Worm (Caenorhabditis elegans): ENCODE measurements around the gene ZC15.3.

DNA sequence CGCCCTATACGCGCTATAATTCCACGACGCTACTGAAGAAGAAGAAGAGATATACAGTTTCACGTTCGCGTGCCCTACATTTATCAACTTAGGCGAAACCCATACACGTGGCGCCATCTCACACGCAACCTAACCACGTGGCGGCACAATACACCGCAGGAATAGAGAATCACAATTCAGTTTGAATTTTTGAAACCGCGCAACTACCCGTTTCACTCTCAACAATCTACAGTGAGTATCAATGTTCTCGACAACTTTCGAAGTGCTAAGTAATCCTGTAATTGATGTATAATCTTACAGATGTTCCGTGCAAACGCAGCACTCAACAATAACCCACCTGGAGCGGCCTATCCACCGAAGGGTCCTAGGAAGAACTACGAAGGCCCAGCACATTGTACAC lies 2.4 kb downstream of the ZC15.3 start, which contains the start of gene ZC15.1:
- TF ChIP-seq unc-62 (GFP tag; optimal IDR thresholded peaks at IDR 0.05) (no peak), drap-1 (GFP tag; optimal IDR thresholded peaks at IDR 0.05) (no peak), lin-13 (tag; optimal IDR thresholded peaks at IDR 0.05) (no peak), mab-5 (tag; optimal IDR thresholded peaks at IDR 0.05) (no peak), sptf-1 (tag; optimal IDR thresholded peaks at IDR 0.05) (no peak), ztf-11 (tag; optimal IDR thresholded peaks at IDR 0.05) (no peak), nhr-28 (tag; optimal IDR thresholded peaks at IDR 0.05) (no peak)
